Fruit fly (Drosophila melanogaster) S2 (cell line): ENCODE measurements around the gene CG31161.

ENCODE experiments used
- CG8478 ChIP-seq: fragments of >200 bp; optimal IDR thresholded peaks from 2 replicates; lab custom pipeline; 2018
- CTCF ChIP-seq, 2 experiments: fragments of >200 bp; optimal IDR thresholded peaks; 2 replicates each; lab custom pipeline; 2018

DNA sequence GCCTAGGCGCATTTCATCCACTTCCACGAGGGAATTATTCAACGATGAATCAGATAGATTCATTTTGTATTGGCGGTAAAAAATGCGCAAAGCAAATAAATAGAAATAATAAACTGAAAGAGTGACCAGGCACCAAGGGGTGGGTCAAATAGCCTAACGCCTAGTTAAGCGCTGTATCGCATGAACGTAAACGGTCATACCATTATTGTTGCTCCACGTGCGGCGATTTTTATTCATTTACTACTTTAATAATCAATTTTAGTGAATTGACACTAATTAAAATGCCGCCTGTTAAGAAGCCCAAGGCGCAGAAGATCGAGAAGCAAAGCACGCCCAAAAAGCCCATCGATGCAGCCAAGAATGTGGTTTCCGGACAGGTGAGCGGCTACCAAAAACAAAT, 31.7 kb upstream of the CG31161 start, which contains the start of the genes CG33107 and CG6937:
- no peak for TF ChIP-seq CG8478
- peak in 1 of 2 experiments; percentile 4 for TF ChIP-seq CTCF (optimal IDR thresholded peaks at IDR 0.05; lab: Kevin White, UChicago)
